Fruit fly (Drosophila melanogaster) whole organism, pupa: Measurements from ENCODE around the gene TTLL4B.

ENCODE experiments used
- CG10348 ChIP-seq: fragments of 200-800 bp; sonication (Bioruptor generic); IDR thresholded peaks from 2 replicates; pipeline ENCODE4 v1.3.6; 2022; ENCODE audit warnings: missing biosample characterization, missing genetic modification characterization
- CG12605 ChIP-seq: fragments of 200-800 bp; sonication (Bioruptor generic); IDR thresholded peaks from 2 replicates; pipeline ENCODE4 v1.3.6; 2022; ENCODE audit warnings: missing biosample characterization, missing genetic modification characterization
- CG13204 ChIP-seq: fragments of 200-800 bp; sonication (Bioruptor generic); optimal IDR thresholded peaks from 2 replicates; lab custom pipeline; 2018; ENCODE audit warnings: missing biosample characterization, mild to moderate bottlenecking, missing genetic modification characterization, moderate library complexity
- CG14655 ChIP-seq: fragments of 200-800 bp; sonication (Bioruptor generic); optimal IDR thresholded peaks from 3 replicates; lab custom pipeline; 2017; ENCODE audit warnings: mild to moderate bottlenecking, missing biosample characterization, missing genetic modification reagents, missing genetic modification characterization
- CG15710 ChIP-seq: fragments of 200-800 bp; sonication (Bioruptor generic); optimal IDR thresholded peaks from 2 replicates; lab custom pipeline; 2018; ENCODE audit warnings: missing biosample characterization, mild to moderate bottlenecking, missing genetic modification characterization, moderate library complexity
- CG17806 ChIP-seq: fragments of 200-800 bp; sonication (Bioruptor generic); optimal IDR thresholded peaks from 2 replicates; lab custom pipeline; 2018; ENCODE audit warnings: missing biosample characterization, mild to moderate bottlenecking, missing genetic modification characterization, moderate library complexity
- CG32121 ChIP-seq: fragments of 200-800 bp; sonication (Bioruptor generic); IDR thresholded peaks from 2 replicates; pipeline ENCODE4 v1.3.6; 2022; ENCODE audit warnings: missing biosample characterization, missing genetic modification characterization
- CG34367 ChIP-seq: fragments of 200-800 bp; sonication (Bioruptor generic); optimal IDR thresholded peaks from 2 replicates; lab custom pipeline; 2018; ENCODE audit warnings: missing biosample characterization, mild to moderate bottlenecking, missing genetic modification characterization
- CG4496 ChIP-seq: fragments of 200-800 bp; sonication (Bioruptor generic); IDR thresholded peaks from 3 replicates; pipeline ENCODE4 v1.3.6; 2022; ENCODE audit warnings: missing biosample characterization, missing genetic modification characterization
- CG8159 ChIP-seq: fragments of 200-800 bp; sonication (Bioruptor generic); optimal IDR thresholded peaks from 3 replicates; lab custom pipeline; 2018; ENCODE audit warnings: missing biosample characterization, mild to moderate bottlenecking, missing genetic modification characterization, moderate library complexity
- CG8301 ChIP-seq: fragments of 200-800 bp; sonication (Bioruptor generic); optimal IDR thresholded peaks from 2 replicates; lab custom pipeline; 2018; ENCODE audit warnings: missing biosample characterization, mild to moderate bottlenecking, missing genetic modification characterization
- CG9948 ChIP-seq: fragments of 200-800 bp; sonication (Bioruptor generic); optimal IDR thresholded peaks from 2 replicates; lab custom pipeline; 2018; ENCODE audit warnings: missing biosample characterization, mild to moderate bottlenecking, missing genetic modification characterization, moderate library complexity
- D1 ChIP-seq: fragments of 200-800 bp; sonication (Bioruptor generic); optimal IDR thresholded peaks from 2 replicates; lab custom pipeline; 2018; ENCODE audit warnings: missing biosample characterization, mild to moderate bottlenecking, missing genetic modification characterization, moderate library complexity
- EcR ChIP-seq: fragments of 200-800 bp; sonication (Bioruptor generic); optimal IDR thresholded peaks from 3 replicates; lab custom pipeline; 2019; ENCODE audit warnings: missing biosample characterization, missing genetic modification characterization, mild to moderate bottlenecking, moderate library complexity, missing genetic modification reagents
- Ets98B ChIP-seq: fragments of 200-800 bp; sonication (Bioruptor generic); IDR thresholded peaks from 2 replicates; pipeline ENCODE4 v1.3.6; 2022; ENCODE audit warnings: missing biosample characterization, missing genetic modification characterization
- Pif1A ChIP-seq: fragments of 200-800 bp; sonication (Bioruptor generic); optimal IDR thresholded peaks from 3 replicates; lab custom pipeline; 2016; ENCODE audit warnings: missing biosample characterization, missing genetic modification characterization
- Pif1B ChIP-seq: fragments of 200-800 bp; sonication (Bioruptor generic); optimal IDR thresholded peaks from 3 replicates; lab custom pipeline; 2016; ENCODE audit warnings: missing biosample characterization, missing genetic modification characterization
- Snoo ChIP-seq: fragments of 200-800 bp; sonication (Bioruptor generic); optimal IDR thresholded peaks from 3 replicates; lab custom pipeline; 2017; ENCODE audit warnings: missing biosample characterization, mild to moderate bottlenecking, missing genetic modification characterization, inconsistent platforms
- fd96Ca ChIP-seq: fragments of 200-800 bp; sonication (Bioruptor generic); IDR thresholded peaks from 3 replicates; pipeline ENCODE4 v1.3.6; 2022; ENCODE audit warnings: missing biosample characterization, missing genetic modification characterization
- gl ChIP-seq: fragments of 200-800 bp; sonication (Bioruptor generic); optimal IDR thresholded peaks from 2 replicates; lab custom pipeline; 2018; ENCODE audit warnings: missing biosample characterization, mild to moderate bottlenecking, missing genetic modification characterization
- rn ChIP-seq: fragments of 200-800 bp; sonication (Bioruptor generic); IDR thresholded peaks from 2 replicates; pipeline ENCODE4 v1.3.6; 2022; ENCODE audit warnings: missing biosample characterization, missing genetic modification characterization

TTLL4B gene

dm6 chr2L:3847908-3848307, 14.6 kb upstream of the TTLL4B start:
- TF ChIP-seq CG32121 (GFP tag; lab: Robert Waterston, UW) (no peak), Snoo (no peak), CG4496 (GFP tag; lab: Robert Waterston, UW) (no peak), Pif1A (GFP tag; lab: Kevin White, UChicago) (no peak), CG17806 (peak; percentile 24), EcR (GFP tag; lab: Kevin White, UChicago) (no peak), gl (tag; lab: Kevin White, UChicago) (no peak), CG10348 (GFP tag; lab: Robert Waterston, UW) (no peak), CG9948 (tag; lab: Kevin White, UChicago) (peak; percentile 25), CG13204 (GFP tag; lab: Kevin White, UChicago) (no peak), CG34367 (no peak), CG8159 (peak; percentile 42), Pif1B (GFP tag; lab: Kevin White, UChicago) (no peak), rn (GFP tag; lab: Robert Waterston, UW) (no peak), D1 (tag; lab: Kevin White, UChicago) (no peak), CG14655 (peak; percentile 46), Ets98B (GFP tag; lab: Robert Waterston, UW) (no peak), CG12605 (no peak), fd96Ca (GFP tag; lab: Robert Waterston, UW) (no peak), CG8301 (tag; lab: Kevin White, UChicago) (peak; percentile 8), CG15710 (tag; lab: Kevin White, UChicago) (peak; percentile 19)

- TF ChIP-seq CG8159 = peak; percentile 42
- peak; percentile 1 for TF ChIP-seq CG17806
- TF ChIP-seq CG15710 (tag; lab: Kevin White, UChicago) = peak; percentile 10
- no peak for TF ChIP-seq EcR (GFP tag; lab: Kevin White, UChicago)
- no peak for TF ChIP-seq gl (tag; lab: Kevin White, UChicago)
These were observed 11.2 kb upstream of the TTLL4B start for dm6 chr2L:3851308-3851707.

- TF ChIP-seq CG17806 = peak; percentile 19
- TF ChIP-seq CG34367 = peak; percentile 24
- peak; percentile 22 for TF ChIP-seq CG8159
- no peak for TF ChIP-seq fd96Ca (GFP tag; lab: Robert Waterston, UW)
- TF ChIP-seq CG13204 (GFP tag; lab: Kevin White, UChicago) = no peak
- TF ChIP-seq CG9948 (tag; lab: Kevin White, UChicago) = peak; percentile 18
- peak; percentile 2 for TF ChIP-seq CG14655
- TF ChIP-seq CG15710 (tag; lab: Kevin White, UChicago) = peak; percentile 35
- TF ChIP-seq CG10348 (GFP tag; lab: Robert Waterston, UW) = no peak
These were observed 10.3 kb upstream of the TTLL4B start for dm6 chr2L:3852120-3852519.

- no peak for TF ChIP-seq Pif1B (GFP tag; lab: Kevin White, UChicago)
- TF ChIP-seq D1 (tag; lab: Kevin White, UChicago) = no peak
- TF ChIP-seq CG8301 (tag; lab: Kevin White, UChicago) = peak; percentile 5
- 0 out of 2 replicates have a peak, but pooled peaks have one; percentile 34 for TF ChIP-seq CG32121 (GFP tag; lab: Robert Waterston, UW)
- TF ChIP-seq CG34367 = no peak
- no peak for TF ChIP-seq gl (tag; lab: Kevin White, UChicago)
- no peak for TF ChIP-seq CG10348 (GFP tag; lab: Robert Waterston, UW)
- TF ChIP-seq Ets98B (GFP tag; lab: Robert Waterston, UW) = peak; percentile 33; the same call in 1 of the 2 replicates
- TF ChIP-seq Snoo = no peak
- peak; percentile 9 for TF ChIP-seq CG15710 (tag; lab: Kevin White, UChicago)
- TF ChIP-seq fd96Ca (GFP tag; lab: Robert Waterston, UW) = 0 out of 3 replicates have a peak, but pooled peaks have one; percentile 10
- 0 out of 3 replicates have a peak, but pooled peaks have one; percentile 24 for TF ChIP-seq CG4496 (GFP tag; lab: Robert Waterston, UW)
- TF ChIP-seq CG12605 = no peak
- TF ChIP-seq CG14655 = peak; percentile 35
- peak; percentile 17 for TF ChIP-seq CG17806
- TF ChIP-seq CG13204 (GFP tag; lab: Kevin White, UChicago) = no peak
- TF ChIP-seq CG9948 (tag; lab: Kevin White, UChicago) = peak; percentile 11
- TF ChIP-seq Pif1A (GFP tag; lab: Kevin White, UChicago) = no peak
- TF ChIP-seq EcR (GFP tag; lab: Kevin White, UChicago) = no peak
- TF ChIP-seq CG8159 = peak; percentile 31
- no peak for TF ChIP-seq rn (GFP tag; lab: Robert Waterston, UW)
These were observed 8.9 kb upstream of the TTLL4B start for dm6 chr2L:3853507-3854030.

dm6 chr2L:3855528-3856189, 6.8 kb upstream of the TTLL4B start:
- TF ChIP-seq CG9948 (tag; lab: Kevin White, UChicago) (peak; percentile 1), CG13204 (GFP tag; lab: Kevin White, UChicago) (no peak), CG8159 (peak; percentile 18)

- TF ChIP-seq CG14655 (peak; percentile 27), CG8301 (tag; lab: Kevin White, UChicago) (no peak), Ets98B (GFP tag; lab: Robert Waterston, UW) (no peak), CG17806 (peak; percentile 32), CG32121 (GFP tag; lab: Robert Waterston, UW) (no peak), CG13204 (GFP tag; lab: Kevin White, UChicago) (no peak), fd96Ca (GFP tag; lab: Robert Waterston, UW) (no peak), Pif1A (GFP tag; lab: Kevin White, UChicago) (peak; percentile 44), CG15710 (tag; lab: Kevin White, UChicago) (peak; percentile 37), D1 (tag; lab: Kevin White, UChicago) (no peak), CG8159 (peak; percentile 49), gl (tag; lab: Kevin White, UChicago) (no peak), EcR (GFP tag; lab: Kevin White, UChicago) (no peak), CG10348 (GFP tag; lab: Robert Waterston, UW) (no peak), CG34367 (peak; percentile 23), CG9948 (tag; lab: Kevin White, UChicago) (peak; percentile 28), CG12605 (no peak), Snoo (peak; percentile 35), Pif1B (GFP tag; lab: Kevin White, UChicago) (peak; percentile 22), CG4496 (GFP tag; lab: Robert Waterston, UW) (no peak), rn (GFP tag; lab: Robert Waterston, UW) (no peak)
These were observed 6.1 kb upstream of the TTLL4B start for dm6 chr2L:3856372-3856771.
